Fruit fly (Drosophila melanogaster): ENCODE measurements around the gene FucTD.
A peak's percentile ranks its signal among the peaks of the same experiment; 100 is the strongest.

The FucTD gene

dm6 chr3L:1415931-1416330 is at the start of gene FucTD:
TSS of gene FucTD (plus strand) at chr3L:1416231.
- TF ChIP-seq fru (GFP tag; optimal IDR thresholded peaks at IDR 0.05), result no peak
- TF ChIP-seq Myc (optimal IDR thresholded peaks at IDR 0.05), result no peak
- no peak for TF ChIP-seq brk (GFP tag; optimal IDR thresholded peaks at IDR 0.05)
- TF ChIP-seq Sp1 (GFP tag; optimal IDR thresholded peaks at IDR 0.05), result no peak
- TF ChIP-seq CG9705 (GFP tag; optimal IDR thresholded peaks at IDR 0.05), result no peak
- TF ChIP-seq sage (GFP tag; optimal IDR thresholded peaks at IDR 0.05), result no peak
- TF ChIP-seq Dfd (GFP tag; optimal IDR thresholded peaks at IDR 0.05), result no peak
- TF ChIP-seq dl (GFP tag; optimal IDR thresholded peaks at IDR 0.05; ENCODE audit: insufficient read depth in 1 of 2, partially characterized antibody in 2 of 2), result no peak
- TF ChIP-seq Jra (GFP tag; optimal IDR thresholded peaks at IDR 0.05), result no peak

dm6 chr3L:1366879-1367650 is 49.0 kb upstream of the FucTD start:
- no peak for TF ChIP-seq Vsx2 (GFP tag; optimal IDR thresholded peaks at IDR 0.05; ENCODE audit: partially characterized antibody)
- peak in 1 of 2 experiments; percentile 6 for TF ChIP-seq dl (GFP tag; optimal IDR thresholded peaks at IDR 0.05; ENCODE audit: insufficient read depth in 1 of 2, partially characterized antibody in 2 of 2)
- TF ChIP-seq Sp1 (GFP tag; optimal IDR thresholded peaks at IDR 0.05), result no peak
- TF ChIP-seq CrebA (GFP tag; optimal IDR thresholded peaks at IDR 0.05; ENCODE audit: borderline replicate concordance), result peak; percentile 34

dm6 chr3L:1368201-1368617 is 47.8 kb upstream of the FucTD start:
- peak; percentile 73 for TF ChIP-seq dmrt93B (GFP tag; optimal IDR thresholded peaks at IDR 0.05)
- peak in 1 of 2 experiments; percentile 89 for TF ChIP-seq foxo (GFP tag; optimal IDR thresholded peaks at IDR 0.05)
- peak; percentile 81 for TF ChIP-seq psq (GFP tag; optimal IDR thresholded peaks at IDR 0.05)
- TF ChIP-seq br (GFP tag; optimal IDR thresholded peaks at IDR 0.05), result peak; percentile 80
- peak; percentile 67 for TF ChIP-seq Sp1 (GFP tag; optimal IDR thresholded peaks at IDR 0.05)
- no peak for TF ChIP-seq lola (GFP tag; optimal IDR thresholded peaks at IDR 0.05)
- TF ChIP-seq brk (GFP tag; optimal IDR thresholded peaks at IDR 0.05), result peak; percentile 12
- TF ChIP-seq CG32264 (GFP tag; optimal IDR thresholded peaks at IDR 0.05), result peak; percentile 58
- peak; percentile 85 for TF ChIP-seq ey (GFP tag; optimal IDR thresholded peaks at IDR 0.05)
- no peak for TF ChIP-seq Myc (optimal IDR thresholded peaks at IDR 0.05)
- TF ChIP-seq sage (GFP tag; optimal IDR thresholded peaks at IDR 0.05), result peak; percentile 18
- TF ChIP-seq Hnf4 (GFP tag; optimal IDR thresholded peaks at IDR 0.05), result peak; percentile 73
- no peak for TF ChIP-seq Hr78 (GFP tag; optimal IDR thresholded peaks at IDR 0.05)
- TF ChIP-seq dl (GFP tag; optimal IDR thresholded peaks at IDR 0.05; ENCODE audit: insufficient read depth in 1 of 2, partially characterized antibody in 2 of 2), result no peak
- TF ChIP-seq Hr83 (GFP tag; optimal IDR thresholded peaks at IDR 0.05; ENCODE audit: poor library complexity, severe bottlenecking), result peak; percentile 62
- no peak for TF ChIP-seq usp (GFP tag; optimal IDR thresholded peaks at IDR 0.05)
- TF ChIP-seq jim (GFP tag; optimal IDR thresholded peaks at IDR 0.05), result peak; percentile 14
- TF ChIP-seq fru (GFP tag; optimal IDR thresholded peaks at IDR 0.05), result peak; percentile 83
- peak; percentile 25 for TF ChIP-seq Jra (GFP tag; optimal IDR thresholded peaks at IDR 0.05)
- TF ChIP-seq Vsx2 (GFP tag; optimal IDR thresholded peaks at IDR 0.05; ENCODE audit: partially characterized antibody), result no peak
- TF ChIP-seq dsf (GFP tag; optimal IDR thresholded peaks at IDR 0.05; ENCODE audit: borderline replicate concordance), result no peak
- TF ChIP-seq Dif (GFP tag; optimal IDR thresholded peaks at IDR 0.05; ENCODE audit: partially characterized antibody), result no peak
- no peak for TF ChIP-seq Dfd (GFP tag; optimal IDR thresholded peaks at IDR 0.05)
- TF ChIP-seq tai (GFP tag; optimal IDR thresholded peaks at IDR 0.05), result peak; percentile 58
- TF ChIP-seq GATAd (GFP tag; optimal IDR thresholded peaks at IDR 0.05), result no peak
- no peak for TF ChIP-seq CG9705 (GFP tag; optimal IDR thresholded peaks at IDR 0.05)
- TF ChIP-seq rgr (GFP tag; optimal IDR thresholded peaks at IDR 0.05), result peak; percentile 86
- no peak for TF ChIP-seq pan (optimal IDR thresholded peaks at IDR 0.05)
- TF ChIP-seq woc (GFP tag; optimal IDR thresholded peaks at IDR 0.05), result peak; percentile 68
- TF ChIP-seq Mio (GFP tag; optimal IDR thresholded peaks at IDR 0.05), result no peak
- TF ChIP-seq h (GFP tag; optimal IDR thresholded peaks at IDR 0.05), result peak; percentile 92
- TF ChIP-seq Abd-B (GFP tag; optimal IDR thresholded peaks at IDR 0.05), result no peak
- TF ChIP-seq sv (GFP tag; optimal IDR thresholded peaks at IDR 0.05), result peak; percentile 67
- no peak for TF ChIP-seq N (GFP tag; optimal IDR thresholded peaks at IDR 0.05)
- TF ChIP-seq Rel (GFP tag; optimal IDR thresholded peaks at IDR 0.05), result no peak
- peak; percentile 68 for TF ChIP-seq Rel (tag; optimal IDR thresholded peaks at IDR 0.05)
- TF ChIP-seq OdsH (GFP tag; optimal IDR thresholded peaks at IDR 0.05), result peak; percentile 80
- no peak for TF ChIP-seq CrebA (GFP tag; optimal IDR thresholded peaks at IDR 0.05; ENCODE audit: borderline replicate concordance)
- TF ChIP-seq HLH106 (tag; optimal IDR thresholded peaks at IDR 0.05), result peak; percentile 86
